Fruit fly (Drosophila melanogaster): ENCODE measurements around the gene Hmgcr.

The Hmgcr gene

dm6 chr3R:23760219-23761018 lies 27.3 kb downstream of the Hmgcr start, which contains the start of gene SdhD (continued):
- TF ChIP-seq ranshi (GFP tag; IDR thresholded peaks at IDR 0.05) (peak; percentile 33; the same call in 1 of the 2 replicates), so (GFP tag; IDR thresholded peaks at IDR 0.05) (no peak), Usf (GFP tag; optimal IDR thresholded peaks at IDR 0.05) (no peak), inv (GFP tag; IDR thresholded peaks at IDR 0.05; ENCODE audit: partially characterized antibody) (no peak), dmrt99B (tag; optimal IDR thresholded peaks at IDR 0.05) (peak; percentile 12), eve (GFP tag; optimal IDR thresholded peaks at IDR 0.05) (no peak), CG2889 (GFP tag; IDR thresholded peaks at IDR 0.05) (no peak), Doc2 (GFP tag; IDR thresholded peaks at IDR 0.05) (no peak), dimm (GFP tag; IDR thresholded peaks at IDR 0.05) (no peak), CG8388 (GFP tag; optimal IDR thresholded peaks at IDR 0.05) (no peak), E2f2 (GFP tag; IDR thresholded peaks at IDR 0.05) (peak; percentile 30; the same call in 1 of the 2 replicates), CG15696 (tag; optimal IDR thresholded peaks at IDR 0.05) (no peak), her (GFP tag; optimal IDR thresholded peaks at IDR 0.05) (peak; percentile 47), row (GFP tag; IDR thresholded peaks at IDR 0.05) (peak; percentile 21; the same call in 1 of the 3 replicates), mam (GFP tag; optimal IDR thresholded peaks at IDR 0.05) (peak; percentile 47), CG18599 (GFP tag; optimal IDR thresholded peaks at IDR 0.05) (peak; percentile 37), wor (GFP tag; IDR thresholded peaks at IDR 0.05) (no peak), CG31441 (GFP tag; IDR thresholded peaks at IDR 0.05) (no peak), Mes4 (GFP tag; optimal IDR thresholded peaks at IDR 0.05) (no peak), ERR (GFP tag; optimal IDR thresholded peaks at IDR 0.05) (no peak), CG30403 (GFP tag; optimal IDR thresholded peaks at IDR 0.05) (peak; percentile 19), CG1233 (GFP tag; optimal IDR thresholded peaks at IDR 0.05) (peak; percentile 14), CG9817 (tag; optimal IDR thresholded peaks at IDR 0.05) (no peak), CG12391 (tag; optimal IDR thresholded peaks at IDR 0.05) (peak; percentile 14), crp (GFP tag; optimal IDR thresholded peaks at IDR 0.05) (peak in 1 of 2 experiments; percentile 75), usp (GFP tag; optimal IDR thresholded peaks at IDR 0.05) (no peak), cad (GFP tag; optimal IDR thresholded peaks at IDR 0.05) (no peak), odd (GFP tag; optimal IDR thresholded peaks at IDR 0.05) (no peak), CG4854 (GFP tag; optimal IDR thresholded peaks at IDR 0.05) (no peak), grau (tag; optimal IDR thresholded peaks at IDR 0.05) (peak; percentile 10), Dref (GFP tag; IDR thresholded peaks at IDR 0.05) (peak; percentile 80), z (GFP tag; IDR thresholded peaks at IDR 0.05) (no peak), lov (optimal IDR thresholded peaks at IDR 0.05) (no peak), lov (GFP tag; IDR thresholded peaks at IDR 0.05) (no peak), YL-1 (GFP tag; optimal IDR thresholded peaks at IDR 0.05) (peak; percentile 75), Hand (GFP tag; optimal IDR thresholded peaks at IDR 0.05) (no peak), CG6175 (GFP tag; IDR thresholded peaks at IDR 0.05) (no peak), CG30020 (tag; optimal IDR thresholded peaks at IDR 0.05) (peak; percentile 20), H15 (GFP tag; IDR thresholded peaks at IDR 0.05) (peak; percentile 18; the same call in 1 of the 3 replicates), corto (GFP tag; optimal IDR thresholded peaks at IDR 0.05) (no peak), tin (GFP tag; optimal IDR thresholded peaks at IDR 0.05) (peak; percentile 32), MESR4 (GFP tag; optimal IDR thresholded peaks at IDR 0.05) (peak; percentile 80), nau (GFP tag; optimal IDR thresholded peaks at IDR 0.05) (no peak), al (GFP tag; IDR thresholded peaks at IDR 0.05) (no peak), CG1024 (GFP tag; IDR thresholded peaks at IDR 0.05) (no peak), CG11085 (GFP tag; IDR thresholded peaks at IDR 0.05) (no peak), tgo (GFP tag; IDR thresholded peaks at IDR 0.05) (no peak), zfh2 (GFP tag; optimal IDR thresholded peaks at IDR 0.05) (peak; percentile 53), ATbp (GFP tag; optimal IDR thresholded peaks at IDR 0.05) (no peak), Camta (GFP tag; optimal IDR thresholded peaks at IDR 0.05) (peak; percentile 24)
